Fruit fly (Drosophila melanogaster): Measurements from ENCODE around the gene fd96Ca.

Gene fd96Ca

DNA sequence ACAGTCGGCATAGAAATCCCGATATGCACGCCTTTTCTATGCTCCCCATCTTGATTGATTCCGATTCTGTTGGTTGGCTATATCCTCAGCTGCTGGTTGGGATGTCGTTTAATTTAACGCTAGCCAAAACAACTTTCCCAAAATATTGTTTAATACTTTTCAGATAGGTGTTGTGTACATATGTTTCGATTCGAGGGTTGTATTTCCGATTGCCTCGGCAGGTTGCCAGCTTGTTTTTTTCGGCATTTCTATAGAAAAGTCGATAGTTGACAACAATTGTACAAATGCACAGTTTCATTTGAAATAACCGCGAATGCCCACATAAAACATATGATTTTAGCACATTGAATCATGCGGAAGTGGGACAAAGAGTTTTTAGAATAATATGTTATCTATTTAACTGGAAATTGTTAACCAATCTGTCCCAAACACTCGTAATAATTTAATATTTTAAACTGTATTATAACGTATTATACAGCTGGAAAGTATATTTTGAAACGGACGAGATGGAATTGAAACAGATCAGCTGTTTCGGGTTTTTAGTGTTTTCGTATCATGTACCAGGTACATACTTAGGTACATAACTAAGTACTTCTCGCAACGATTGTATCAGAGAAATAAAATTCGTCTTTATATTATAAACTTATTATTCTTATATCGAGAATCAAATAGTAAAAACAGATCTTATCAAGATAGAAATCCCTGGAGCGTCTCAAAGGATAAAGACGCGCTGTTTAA is 27.9 kb upstream of the fd96Ca start, which contains the start of gene CG31109:
Gene CG31109 (minus strand): TSS at position 203 of the 738 bp plus-strand sequence.
- TF ChIP-seq CG7101 (tag; optimal IDR thresholded peaks at IDR 0.05) (peak; percentile 15), toe (GFP tag; optimal IDR thresholded peaks at IDR 0.05) (peak; percentile 52), cnc (optimal IDR thresholded peaks at IDR 0.05) (no peak), CG11617 (GFP tag; optimal IDR thresholded peaks at IDR 0.05) (peak; percentile 23), CG12768 (GFP tag; optimal IDR thresholded peaks at IDR 0.05) (no peak), Hr96 (GFP tag; optimal IDR thresholded peaks at IDR 0.05) (no peak), Crg-1 (GFP tag; optimal IDR thresholded peaks at IDR 0.05) (peak; percentile 38), bab1 (GFP tag; optimal IDR thresholded peaks at IDR 0.05) (peak; percentile 64), Clk (GFP tag; optimal IDR thresholded peaks at IDR 0.05) (peak; percentile 7), Mnt (GFP tag; optimal IDR thresholded peaks at IDR 0.05) (peak; percentile 42), CG33017 (tag; optimal IDR thresholded peaks at IDR 0.05) (no peak), tj (GFP tag; optimal IDR thresholded peaks at IDR 0.05) (peak; percentile 1), CG7045 (GFP tag; optimal IDR thresholded peaks at IDR 0.05) (no peak), CG5204 (GFP tag; optimal IDR thresholded peaks at IDR 0.05) (no peak), CG1620 (GFP tag; optimal IDR thresholded peaks at IDR 0.05) (peak; percentile 1), CG14711 (tag; optimal IDR thresholded peaks at IDR 0.05) (peak; percentile 43), cic (GFP tag; optimal IDR thresholded peaks at IDR 0.05) (no peak), kay (GFP tag; ENCODE audit: borderline replicate concordance) (peak; percentile 88), pad (GFP tag; optimal IDR thresholded peaks at IDR 0.05) (peak; percentile 32), ovo (GFP tag; optimal IDR thresholded peaks at IDR 0.05) (no peak)

DNA sequence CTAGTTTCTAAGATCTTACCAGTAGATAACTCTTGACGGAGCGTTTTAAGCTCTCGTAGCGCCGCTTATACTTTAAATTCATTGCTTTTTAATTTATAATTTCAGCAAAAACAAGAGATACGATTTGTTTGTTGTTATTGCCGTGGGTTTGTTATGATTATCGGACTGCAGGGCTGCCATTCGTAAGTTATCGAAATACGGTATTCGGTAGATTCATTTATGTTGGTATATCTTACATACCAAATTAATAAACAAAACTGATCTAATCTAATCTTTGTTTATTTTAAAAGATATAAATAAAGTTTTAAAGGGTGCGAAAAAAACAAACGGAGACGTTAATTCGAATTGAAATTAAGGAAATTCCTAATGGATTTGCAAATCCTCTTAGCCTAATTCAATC is 26.5 kb upstream of the fd96Ca start, which contains the start of the genes CG31111 and stac:
Gene CG31111 (minus strand): TSS at position 162 of the 400 bp plus-strand sequence.
Gene stac (plus strand): TSS at position 271 of the 400 bp plus-strand sequence.
- no peak for TF ChIP-seq Crg-1 (GFP tag; optimal IDR thresholded peaks at IDR 0.05)
- TF ChIP-seq tj (GFP tag; optimal IDR thresholded peaks at IDR 0.05) = no peak
- TF ChIP-seq CG7101 (tag; optimal IDR thresholded peaks at IDR 0.05) = peak; percentile 12
- TF ChIP-seq kay (GFP tag; ENCODE audit: borderline replicate concordance) = peak; percentile 89
- TF ChIP-seq cic (GFP tag; optimal IDR thresholded peaks at IDR 0.05) = no peak
- peak; percentile 6 for TF ChIP-seq Mnt (GFP tag; optimal IDR thresholded peaks at IDR 0.05)
- no peak for TF ChIP-seq toe (GFP tag; optimal IDR thresholded peaks at IDR 0.05)
- peak; percentile 35 for TF ChIP-seq CG11617 (GFP tag; optimal IDR thresholded peaks at IDR 0.05)
- no peak for TF ChIP-seq Clk (GFP tag; optimal IDR thresholded peaks at IDR 0.05)
- peak; percentile 32 for TF ChIP-seq CG33017 (tag; optimal IDR thresholded peaks at IDR 0.05)
- no peak for TF ChIP-seq bab1 (GFP tag; optimal IDR thresholded peaks at IDR 0.05)
- no peak for TF ChIP-seq ovo (GFP tag; optimal IDR thresholded peaks at IDR 0.05)
- TF ChIP-seq CG5204 (GFP tag; optimal IDR thresholded peaks at IDR 0.05) = no peak
- no peak for TF ChIP-seq CG1620 (GFP tag; optimal IDR thresholded peaks at IDR 0.05)
- TF ChIP-seq Hr96 (GFP tag; optimal IDR thresholded peaks at IDR 0.05) = no peak
- TF ChIP-seq pad (GFP tag; optimal IDR thresholded peaks at IDR 0.05) = no peak
- TF ChIP-seq CG7045 (GFP tag; optimal IDR thresholded peaks at IDR 0.05) = no peak
- peak; percentile 9 for TF ChIP-seq CG14711 (tag; optimal IDR thresholded peaks at IDR 0.05)
- no peak for TF ChIP-seq CG12768 (GFP tag; optimal IDR thresholded peaks at IDR 0.05)
- no peak for TF ChIP-seq cnc (optimal IDR thresholded peaks at IDR 0.05)

DNA sequence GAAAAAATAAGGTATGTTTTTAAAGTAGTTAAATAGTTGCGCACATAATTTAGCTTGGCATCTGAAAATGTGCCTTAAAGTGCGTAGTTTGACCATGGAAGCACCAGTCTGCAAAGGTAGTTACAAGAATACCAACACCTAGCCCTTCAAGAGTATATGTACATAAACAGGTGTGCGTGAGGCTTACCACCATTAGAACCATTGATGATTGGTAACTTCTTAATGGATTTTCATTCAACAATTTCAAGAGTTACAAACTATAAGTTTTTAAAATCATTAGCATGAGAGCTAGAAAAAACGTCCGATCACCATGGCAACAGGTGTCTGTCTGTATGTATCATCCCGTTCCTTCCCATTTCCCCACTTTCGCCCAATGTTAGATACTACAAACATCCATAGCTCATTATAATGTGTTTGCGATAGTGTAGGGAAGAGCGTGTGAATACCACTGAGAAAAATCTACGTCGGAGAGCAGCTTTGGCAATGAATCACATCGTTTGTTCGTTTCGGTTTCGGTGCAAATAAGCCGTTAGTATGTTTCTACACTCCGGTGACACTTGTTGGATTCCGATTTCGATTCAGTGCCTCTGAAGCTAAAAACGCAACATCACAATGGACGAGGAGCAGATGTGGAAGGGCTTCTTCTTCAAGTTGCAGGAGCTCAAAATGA is 25.9 kb upstream of the fd96Ca start:
- TF ChIP-seq kay (GFP tag; ENCODE audit: borderline replicate concordance) (peak; percentile 86), tj (GFP tag; optimal IDR thresholded peaks at IDR 0.05) (no peak), cic (GFP tag; optimal IDR thresholded peaks at IDR 0.05) (peak; percentile 56), ovo (GFP tag; optimal IDR thresholded peaks at IDR 0.05) (peak; percentile 86), CG12768 (GFP tag; optimal IDR thresholded peaks at IDR 0.05) (peak; percentile 8), pad (GFP tag; optimal IDR thresholded peaks at IDR 0.05) (peak; percentile 93), toe (GFP tag; optimal IDR thresholded peaks at IDR 0.05) (no peak)

DNA sequence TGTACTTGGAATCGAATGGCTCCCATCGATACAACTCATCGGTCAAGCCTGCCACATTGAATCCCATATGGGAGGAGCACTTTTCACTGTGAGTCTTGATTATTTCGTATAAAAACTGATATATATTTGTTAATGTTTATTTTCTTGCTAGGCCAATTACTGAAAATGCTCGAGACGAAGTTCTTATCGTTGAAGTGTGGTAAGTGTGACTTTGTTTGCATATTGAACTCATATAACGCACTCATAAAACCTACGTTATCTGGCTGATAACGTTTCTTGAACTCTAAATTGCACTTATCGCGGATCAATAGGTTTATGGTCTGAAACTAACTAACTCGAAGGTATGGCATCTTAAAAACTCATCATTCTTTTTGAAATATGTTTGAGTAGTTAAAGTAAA is 22.0 kb upstream of the fd96Ca start:
- no peak for TF ChIP-seq bab1 (GFP tag; optimal IDR thresholded peaks at IDR 0.05)
- TF ChIP-seq CG14711 (tag; optimal IDR thresholded peaks at IDR 0.05) = no peak
- TF ChIP-seq CG11617 (GFP tag; optimal IDR thresholded peaks at IDR 0.05) = no peak
- no peak for TF ChIP-seq CG7045 (GFP tag; optimal IDR thresholded peaks at IDR 0.05)
- no peak for TF ChIP-seq CG33017 (tag; optimal IDR thresholded peaks at IDR 0.05)
- TF ChIP-seq tj (GFP tag; optimal IDR thresholded peaks at IDR 0.05) = no peak
- TF ChIP-seq Crg-1 (GFP tag; optimal IDR thresholded peaks at IDR 0.05) = no peak
- TF ChIP-seq kay (GFP tag; ENCODE audit: borderline replicate concordance) = peak; percentile 7
- no peak for TF ChIP-seq pad (GFP tag; optimal IDR thresholded peaks at IDR 0.05)

DNA sequence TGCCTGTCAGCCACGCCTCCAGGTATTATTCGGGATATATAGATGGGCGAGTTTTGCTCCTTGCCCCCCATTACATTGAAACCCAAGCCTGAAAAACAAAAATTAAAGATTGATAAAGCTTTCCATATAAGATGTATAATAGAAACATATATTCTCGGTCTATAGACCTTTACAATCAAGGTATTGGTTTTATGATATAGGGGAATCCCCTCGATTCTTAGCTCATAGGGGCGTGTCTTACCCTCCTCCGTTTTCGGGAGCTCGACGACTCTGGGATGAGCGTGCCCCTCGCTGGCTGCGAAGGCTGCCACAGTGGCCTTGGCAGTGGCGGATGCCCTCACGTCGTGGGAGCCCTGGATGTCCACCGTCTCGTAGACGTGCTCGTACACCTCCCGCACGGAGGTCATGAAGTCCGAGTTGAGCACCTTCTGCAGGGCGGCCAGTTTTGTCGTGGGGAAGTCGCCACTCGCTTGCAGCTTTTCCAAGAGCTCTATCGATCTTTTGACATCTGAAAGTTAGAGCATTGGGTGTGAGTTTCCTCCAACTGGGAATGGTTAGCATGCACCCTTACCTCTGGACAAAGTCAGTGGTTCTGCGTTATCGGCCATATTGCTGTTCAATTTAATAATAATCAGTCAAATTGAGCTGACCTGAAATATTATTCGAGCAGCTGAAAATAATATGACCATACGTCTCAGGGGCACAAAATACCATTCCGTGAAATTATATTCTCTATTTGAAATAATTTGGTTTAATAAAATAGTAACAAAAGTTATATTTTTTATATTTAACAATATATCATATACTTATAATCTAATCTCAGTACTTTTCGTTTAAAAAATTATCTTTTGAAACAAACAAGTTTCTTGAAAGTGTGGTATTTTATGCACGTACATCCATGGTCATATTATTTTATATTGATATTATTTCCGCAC is 17.3 kb upstream of the fd96Ca start, which contains the start of the genes veli and PQBP1:
Gene veli (minus strand): TSS at position 685 of the 935 bp plus-strand sequence.
Gene PQBP1 (plus strand): TSS at position 885 of the 935 bp plus-strand sequence.
- TF ChIP-seq Mnt (GFP tag; optimal IDR thresholded peaks at IDR 0.05) (no peak), CG14711 (tag; optimal IDR thresholded peaks at IDR 0.05) (peak; percentile 18)
